Fruit fly (Drosophila melanogaster) whole organism, wandering third instar larva: ENCODE results near the gene CG12607.

ENCODE experiments used
- CG32264 ChIP-seq: fragments of 200-800 bp; sonication (Bioruptor generic); optimal IDR thresholded peaks from 2 replicates; lab custom pipeline; 2016; ENCODE audit warnings: missing biosample characterization, missing genetic modification characterization
- Dfd ChIP-seq: fragments of >200 bp; optimal IDR thresholded peaks from 2 replicates; lab custom pipeline; 2017; ENCODE audit warnings: missing biosample characterization, missing genetic modification characterization
- Jra ChIP-seq: sonication (Bioruptor generic); optimal IDR thresholded peaks from 2 replicates; lab custom pipeline; 2016; ENCODE audit warnings: missing biosample characterization, missing genetic modification characterization
- Sp1 ChIP-seq: fragments of 200-800 bp; sonication (Bioruptor generic); optimal IDR thresholded peaks from 3 replicates; lab custom pipeline; 2019; ENCODE audit warnings: missing biosample characterization, mild to moderate bottlenecking, missing genetic modification characterization, moderate library complexity
- Vsx2 ChIP-seq: fragments of 200-300, 225-300 bp; sonication (Bioruptor generic); optimal IDR thresholded peaks from 2 replicates; lab custom pipeline; 2018; ENCODE audit warnings: missing biosample characterization, missing genetic modification characterization; ENCODE audit not compliant: partially characterized antibody
- psq ChIP-seq: fragments of 200-800 bp; sonication (Bioruptor generic); optimal IDR thresholded peaks from 3 replicates; lab custom pipeline; 2017; ENCODE audit warnings: missing biosample characterization, mild to moderate bottlenecking, missing genetic modification characterization, moderate library complexity

DNA sequence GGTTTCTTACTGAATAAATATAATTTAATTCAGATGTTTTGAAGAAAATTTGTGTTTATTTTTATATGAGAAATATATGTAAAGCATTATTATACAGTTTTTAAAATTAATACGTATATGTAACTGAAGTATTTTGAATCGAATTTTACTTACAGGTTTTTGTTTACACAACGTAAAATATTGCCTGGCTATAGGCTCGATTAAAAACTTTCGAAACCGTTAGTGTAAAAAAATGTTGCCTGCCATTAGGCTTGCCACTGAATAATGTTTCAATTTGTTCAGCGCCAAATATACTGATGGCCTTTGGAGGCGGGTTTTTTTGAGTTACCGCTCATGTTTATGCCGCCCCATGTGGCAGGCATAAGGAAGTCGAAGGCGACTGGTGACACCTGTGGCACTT lies 19.8 kb upstream of the CG12607 start:
- TF ChIP-seq Jra, result no peak
- no peak for TF ChIP-seq CG32264 (GFP tag; lab: Kevin White, UChicago)
- TF ChIP-seq Dfd (GFP tag; lab: Kevin White, UChicago), result no peak
- no peak for TF ChIP-seq Vsx2 (GFP tag; lab: Kevin White, UChicago)
- TF ChIP-seq Sp1 (GFP tag; lab: Kevin White, UChicago), result no peak
- TF ChIP-seq psq (GFP tag; lab: Kevin White, UChicago), result no peak
